Fruit fly (Drosophila melanogaster): ENCODE results near the gene CG33111.
A peak's percentile ranks its signal among the peaks of the same experiment; 100 is the strongest.

The CG33111 gene

dm6 chr3R:23818879-23819408 is at the start of gene CG33111, which contains the start of gene eIF4G2:
TSS of gene CG33111 (minus strand) at chr3R:23819237.
TSS of gene eIF4G2 (minus strand) at chr3R:23819237.
- no peak for TF ChIP-seq CG33017 (tag; optimal IDR thresholded peaks at IDR 0.05)
- TF ChIP-seq CG5204 (GFP tag; optimal IDR thresholded peaks at IDR 0.05): no peak
- peak; percentile 47 for TF ChIP-seq CG12768 (GFP tag; optimal IDR thresholded peaks at IDR 0.05)
- TF ChIP-seq CG7101 (tag; optimal IDR thresholded peaks at IDR 0.05): peak; percentile 31
- peak; percentile 67 for TF ChIP-seq Mnt (GFP tag; optimal IDR thresholded peaks at IDR 0.05)
- peak; percentile 51 for TF ChIP-seq CG11617 (GFP tag; optimal IDR thresholded peaks at IDR 0.05)
- TF ChIP-seq ovo (GFP tag; optimal IDR thresholded peaks at IDR 0.05): peak; percentile 56
- TF ChIP-seq bab1 (GFP tag; optimal IDR thresholded peaks at IDR 0.05): peak; percentile 75
- peak; percentile 30 for TF ChIP-seq Hr96 (GFP tag; optimal IDR thresholded peaks at IDR 0.05)
- TF ChIP-seq tj (GFP tag; optimal IDR thresholded peaks at IDR 0.05): peak; percentile 53
- peak; percentile 32 for TF ChIP-seq CG7045 (GFP tag; optimal IDR thresholded peaks at IDR 0.05)
- no peak for TF ChIP-seq toe (GFP tag; optimal IDR thresholded peaks at IDR 0.05)
- TF ChIP-seq cnc (optimal IDR thresholded peaks at IDR 0.05): no peak
- TF ChIP-seq CG1620 (GFP tag; optimal IDR thresholded peaks at IDR 0.05): peak; percentile 27
- TF ChIP-seq pad (GFP tag; optimal IDR thresholded peaks at IDR 0.05): peak; percentile 73
- TF ChIP-seq cic (GFP tag; optimal IDR thresholded peaks at IDR 0.05): peak; percentile 57
- no peak for TF ChIP-seq Clk (GFP tag; optimal IDR thresholded peaks at IDR 0.05)
- no peak for TF ChIP-seq kay (GFP tag; ENCODE audit: borderline replicate concordance)
- no peak for TF ChIP-seq Crg-1 (GFP tag; optimal IDR thresholded peaks at IDR 0.05)
- peak; percentile 8 for TF ChIP-seq CG14711 (tag; optimal IDR thresholded peaks at IDR 0.05)

- TF ChIP-seq CG5204 (GFP tag; optimal IDR thresholded peaks at IDR 0.05): peak; percentile 9
- TF ChIP-seq CG12768 (GFP tag; optimal IDR thresholded peaks at IDR 0.05): no peak
- TF ChIP-seq Clk (GFP tag; optimal IDR thresholded peaks at IDR 0.05): no peak
- no peak for TF ChIP-seq cic (GFP tag; optimal IDR thresholded peaks at IDR 0.05)
- TF ChIP-seq ovo (GFP tag; optimal IDR thresholded peaks at IDR 0.05): no peak
- no peak for TF ChIP-seq pad (GFP tag; optimal IDR thresholded peaks at IDR 0.05)
- TF ChIP-seq bab1 (GFP tag; optimal IDR thresholded peaks at IDR 0.05): no peak
Measured at dm6 chr3R:23867825-23868224, 48.8 kb upstream of the CG33111 start.

dm6 chr3R:23867194-23867593 is 48.2 kb upstream of the CG33111 start:
- TF ChIP-seq cnc (optimal IDR thresholded peaks at IDR 0.05): no peak

dm6 chr3R:23859365-23859804 is 40.3 kb upstream of the CG33111 start:
- peak; percentile 25 for TF ChIP-seq tj (GFP tag; optimal IDR thresholded peaks at IDR 0.05)
- TF ChIP-seq CG7045 (GFP tag; optimal IDR thresholded peaks at IDR 0.05): peak; percentile 3
- peak; percentile 35 for TF ChIP-seq bab1 (GFP tag; optimal IDR thresholded peaks at IDR 0.05)
- TF ChIP-seq ovo (GFP tag; optimal IDR thresholded peaks at IDR 0.05): peak; percentile 55
- TF ChIP-seq Mnt (GFP tag; optimal IDR thresholded peaks at IDR 0.05): peak; percentile 60
- peak; percentile 67 for TF ChIP-seq Hr96 (GFP tag; optimal IDR thresholded peaks at IDR 0.05)
- peak; percentile 16 for TF ChIP-seq CG7101 (tag; optimal IDR thresholded peaks at IDR 0.05)
- peak; percentile 69 for TF ChIP-seq CG1620 (GFP tag; optimal IDR thresholded peaks at IDR 0.05)
- TF ChIP-seq cic (GFP tag; optimal IDR thresholded peaks at IDR 0.05): peak; percentile 31
- TF ChIP-seq pad (GFP tag; optimal IDR thresholded peaks at IDR 0.05): peak; percentile 43
- peak; percentile 70 for TF ChIP-seq Crg-1 (GFP tag; optimal IDR thresholded peaks at IDR 0.05)

DNA sequence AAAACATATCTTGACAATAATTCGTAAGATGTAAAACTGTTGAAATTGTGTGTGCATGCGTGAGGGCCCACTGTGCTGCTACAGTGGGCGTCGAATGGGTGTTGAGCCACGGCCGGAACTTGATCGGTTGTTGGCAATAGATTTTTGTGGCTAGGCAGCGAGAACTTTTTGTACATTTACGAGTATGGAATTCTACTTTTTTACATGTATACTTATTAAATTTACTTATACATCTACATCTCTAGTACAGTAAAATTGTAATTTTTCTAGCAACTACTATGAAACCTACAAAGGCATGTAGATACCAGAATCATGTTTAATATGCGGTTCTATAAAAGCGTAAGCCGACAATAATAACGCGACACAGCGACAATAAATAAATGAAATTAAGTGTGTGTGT is 30.6 kb upstream of the CG33111 start:
- no peak for TF ChIP-seq CG7101 (tag; optimal IDR thresholded peaks at IDR 0.05)
- no peak for TF ChIP-seq cic (GFP tag; optimal IDR thresholded peaks at IDR 0.05)
- no peak for TF ChIP-seq Clk (GFP tag; optimal IDR thresholded peaks at IDR 0.05)
- TF ChIP-seq Hr96 (GFP tag; optimal IDR thresholded peaks at IDR 0.05): no peak
- no peak for TF ChIP-seq ovo (GFP tag; optimal IDR thresholded peaks at IDR 0.05)
- no peak for TF ChIP-seq CG5204 (GFP tag; optimal IDR thresholded peaks at IDR 0.05)

- TF ChIP-seq CG11617 (GFP tag; optimal IDR thresholded peaks at IDR 0.05) (no peak), CG7045 (GFP tag; optimal IDR thresholded peaks at IDR 0.05) (no peak), CG1620 (GFP tag; optimal IDR thresholded peaks at IDR 0.05) (no peak)
Measured at dm6 chr3R:23846107-23846506, 27.1 kb upstream of the CG33111 start.

DNA sequence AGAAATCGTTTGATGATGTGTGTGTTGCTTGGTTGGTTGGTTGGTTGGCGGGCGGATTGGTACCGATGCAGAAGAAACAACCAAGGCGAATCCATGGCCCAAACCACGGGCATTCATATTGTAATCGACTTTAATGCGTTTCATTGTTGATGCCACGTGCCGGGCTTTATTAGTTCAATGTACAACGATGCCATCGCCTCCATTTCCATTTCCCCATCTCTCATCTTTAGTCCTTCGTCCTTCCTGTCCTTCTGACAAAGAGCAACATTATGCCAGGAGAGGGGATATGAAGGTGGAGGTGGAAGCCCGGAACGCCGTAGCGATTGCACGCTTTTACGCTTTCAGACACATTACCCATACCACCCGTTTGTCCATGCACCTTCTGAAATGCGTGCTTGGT is 12.7 kb upstream of the CG33111 start:
- TF ChIP-seq tj (GFP tag; optimal IDR thresholded peaks at IDR 0.05): no peak
- no peak for TF ChIP-seq bab1 (GFP tag; optimal IDR thresholded peaks at IDR 0.05)
- TF ChIP-seq CG7045 (GFP tag; optimal IDR thresholded peaks at IDR 0.05): no peak
- no peak for TF ChIP-seq kay (GFP tag; ENCODE audit: borderline replicate concordance)
- no peak for TF ChIP-seq pad (GFP tag; optimal IDR thresholded peaks at IDR 0.05)
- no peak for TF ChIP-seq CG33017 (tag; optimal IDR thresholded peaks at IDR 0.05)

DNA sequence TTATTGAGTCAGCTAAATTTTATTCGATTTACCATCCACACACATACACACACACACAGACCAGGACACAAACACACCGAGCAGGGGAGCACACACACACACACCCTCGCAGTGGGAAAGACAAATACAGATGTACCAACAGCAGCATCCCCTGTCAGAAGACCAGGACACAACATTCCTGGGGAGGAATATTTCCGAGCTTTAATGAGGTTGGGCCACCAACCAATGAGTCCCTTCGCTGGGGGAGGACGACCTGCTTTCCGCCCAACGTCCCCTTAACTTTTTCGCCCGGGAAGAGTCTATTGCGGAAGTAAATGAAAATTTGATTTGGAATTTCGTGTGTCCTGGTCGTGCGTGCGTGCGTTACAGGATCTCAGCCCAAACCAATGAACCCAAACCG is 8.1 kb upstream of the CG33111 start:
- no peak for TF ChIP-seq ovo (GFP tag; optimal IDR thresholded peaks at IDR 0.05)
- no peak for TF ChIP-seq CG7101 (tag; optimal IDR thresholded peaks at IDR 0.05)
- TF ChIP-seq cnc (optimal IDR thresholded peaks at IDR 0.05): no peak
- TF ChIP-seq Mnt (GFP tag; optimal IDR thresholded peaks at IDR 0.05): no peak
- TF ChIP-seq CG7045 (GFP tag; optimal IDR thresholded peaks at IDR 0.05): no peak
- no peak for TF ChIP-seq CG1620 (GFP tag; optimal IDR thresholded peaks at IDR 0.05)
- no peak for TF ChIP-seq CG11617 (GFP tag; optimal IDR thresholded peaks at IDR 0.05)
- TF ChIP-seq tj (GFP tag; optimal IDR thresholded peaks at IDR 0.05): no peak

Measured in whole organism, adult.